Worm (Caenorhabditis elegans) whole organism, L1 larva: ENCODE measurements around the gene mpst-2.

Experiments used
- C04F5.9 ChIP-seq: sonication (generic microtip); optimal IDR thresholded peaks from 2 replicates; lab custom pipeline; 2016; ENCODE audit warnings: missing genetic modification characterization, missing compliant biosample characterization
- C34B4.2 ChIP-seq: sonication (generic microtip); optimal IDR thresholded peaks from 2 replicates; lab custom pipeline; 2017; ENCODE audit warnings: mild to moderate bottlenecking, missing genetic modification characterization, missing compliant biosample characterization
- F16B12.6 ChIP-seq: fragments of 150-350 bp; optimal IDR thresholded peaks from 2 replicates; lab custom pipeline; 2014; ENCODE audit warnings: missing biosample characterization, missing genetic modification characterization
- Y116A8C.19 ChIP-seq: sonication (generic microtip); optimal IDR thresholded peaks from 2 replicates; lab custom pipeline; 2016; ENCODE audit warnings: missing compliant biosample characterization, missing genetic modification characterization, borderline replicate concordance
- ama-1 ChIP-seq: fragments of 150-350 bp; optimal IDR thresholded peaks from 2 replicates; lab custom pipeline; 2014
- ceh-8 ChIP-seq: fragments of 200-800 bp; sonication (Bioruptor generic); optimal IDR thresholded peaks from 2 replicates; lab custom pipeline; 2018; ENCODE audit warnings: mild to moderate bottlenecking, missing genetic modification characterization, moderate library complexity, missing compliant biosample characterization
- dpl-1 ChIP-seq, 3 experiments: fragments of 150-350 bp in 2 of 3; sonication (generic microtip) in 1 of 3; optimal IDR thresholded peaks; 2 replicates each; lab custom pipeline; 2014 to 2017; ENCODE audit warnings: missing biosample characterization in 3 of 3, missing genetic modification characterization in 3 of 3, missing genetic modification reagents in 3 of 3
- efl-1 ChIP-seq, 4 experiments: fragments of 150-350 bp; optimal IDR thresholded peaks in 3 of 4; peaks in 1 of 4; 1 replicate in 1 of 4; 2 replicates in 3 of 4; lab custom pipeline; 2014; ENCODE audit warnings: missing biosample characterization in 2 of 4, missing genetic modification characterization in 2 of 4, missing genetic modification reagents in 2 of 4
- efl-3 ChIP-seq: fragments of 200-800 bp; sonication (Bioruptor generic); optimal IDR thresholded peaks from 2 replicates; lab custom pipeline; 2018; ENCODE audit warnings: mild to moderate bottlenecking, missing genetic modification characterization, missing compliant biosample characterization
- egl-13 ChIP-seq: sonication (generic microtip); optimal IDR thresholded peaks from 2 replicates; lab custom pipeline; 2016; ENCODE audit warnings: missing genotype, missing genetic modification reagents, missing genetic modification characterization, missing compliant biosample characterization
- egl-27 ChIP-seq, 2 experiments: fragments of 150-350 bp in 1 of 2; sonication (generic microtip); optimal IDR thresholded peaks; 3 replicates each; lab custom pipeline; 2017 to 2018; ENCODE audit warnings: missing biosample characterization in 2 of 2, missing genetic modification characterization in 2 of 2, missing genetic modification reagents in 2 of 2
- elt-3 ChIP-seq, 6 experiments: fragments of 150-350 bp in 1 of 6; sonication (generic microtip); optimal IDR thresholded peaks; 2 replicates each; lab custom pipeline; 2017 to 2018; ENCODE audit warnings: missing biosample characterization in 6 of 6, missing genetic modification characterization in 6 of 6, inconsistent platforms in 1 of 6
- ets-5 ChIP-seq: fragments of 200-800 bp; sonication (Bioruptor generic); IDR thresholded peaks from 2 replicates; pipeline ENCODE4 v1.3.6; 2022; ENCODE audit warnings: missing genetic modification characterization, missing compliant biosample characterization
- fkh-4 ChIP-seq: sonication (generic microtip); optimal IDR thresholded peaks from 2 replicates; lab custom pipeline; 2016; ENCODE audit warnings: missing compliant biosample characterization, missing genetic modification characterization, borderline replicate concordance
- fos-1 ChIP-seq: fragments of 150-350 bp; optimal IDR thresholded peaks from 2 replicates; lab custom pipeline; 2014; ENCODE audit warnings: missing biosample characterization, missing genetic modification characterization
- hlh-17 ChIP-seq: fragments of 200-800 bp; sonication (Bioruptor generic); optimal IDR thresholded peaks from 2 replicates; lab custom pipeline; 2018; ENCODE audit warnings: missing genetic modification characterization, mild to moderate bottlenecking, missing compliant biosample characterization, moderate library complexity, borderline replicate concordance
- hlh-4 ChIP-seq: sonication (generic microtip); optimal IDR thresholded peaks from 2 replicates; lab custom pipeline; 2016; ENCODE audit warnings: mild to moderate bottlenecking, missing genetic modification characterization, missing compliant biosample characterization
- hpl-2 ChIP-seq: fragments of 150-350 bp; optimal IDR thresholded peaks from 2 replicates; lab custom pipeline; 2014; ENCODE audit warnings: missing biosample characterization, missing genetic modification reagents, missing genetic modification characterization
- irx-1 ChIP-seq: sonication (generic microtip); optimal IDR thresholded peaks from 2 replicates; lab custom pipeline; 2016; ENCODE audit warnings: missing genetic modification characterization, missing compliant biosample characterization
- isw-1 ChIP-seq: fragments of 200-800 bp; sonication (Bioruptor generic); IDR thresholded peaks from 2 replicates; pipeline ENCODE4 v1.3.6; 2022; ENCODE audit warnings: missing genetic modification characterization, missing compliant biosample characterization
- lin-35 ChIP-seq, 2 experiments: fragments of 150-350 bp; optimal IDR thresholded peaks; 2 replicates each; lab custom pipeline; 2014; ENCODE audit warnings: missing biosample characterization in 2 of 2, missing genetic modification characterization in 2 of 2, missing genetic modification reagents in 2 of 2
- lin-39 ChIP-seq: fragments of 150-350 bp; optimal IDR thresholded peaks from 2 replicates; lab custom pipeline; 2014; ENCODE audit warnings: missing biosample characterization, missing genetic modification reagents, missing genetic modification characterization
- mdl-1 ChIP-seq, 2 experiments: fragments of 150-350 bp; optimal IDR thresholded peaks; 2 replicates each; lab custom pipeline; 2014 to 2017; ENCODE audit warnings: missing biosample characterization in 2 of 2, missing genetic modification characterization in 2 of 2, inconsistent platforms in 1 of 2
- mep-1 ChIP-seq: fragments of 150-350 bp; optimal IDR thresholded peaks from 2 replicates; lab custom pipeline; 2014; ENCODE audit warnings: missing biosample characterization, missing genetic modification characterization
- nhr-11 ChIP-seq: fragments of 150-350 bp; optimal IDR thresholded peaks from 2 replicates; lab custom pipeline; 2014; ENCODE audit warnings: missing biosample characterization, missing genetic modification characterization
- nhr-12 ChIP-seq: sonication (generic microtip); optimal IDR thresholded peaks from 2 replicates; lab custom pipeline; 2017; ENCODE audit warnings: missing biosample characterization, missing genetic modification characterization
- nhr-28 ChIP-seq: fragments of 150-350 bp; optimal IDR thresholded peaks from 2 replicates; lab custom pipeline; 2014; ENCODE audit warnings: missing biosample characterization, missing genetic modification characterization
- nhr-71 ChIP-seq: sonication (generic microtip); optimal IDR thresholded peaks from 2 replicates; lab custom pipeline; 2016; ENCODE audit warnings: mild to moderate bottlenecking, missing genetic modification characterization, moderate library complexity, missing compliant biosample characterization
- nhr-85 ChIP-seq: sonication (generic microtip); peaks from one replicate; lab custom pipeline; 2016; ENCODE audit warnings: missing genetic modification characterization, inconsistent platforms, missing compliant biosample characterization
- nhr-90 ChIP-seq: sonication (generic microtip); optimal IDR thresholded peaks from 2 replicates; lab custom pipeline; 2016; ENCODE audit warnings: mild to moderate bottlenecking, missing genetic modification characterization, missing compliant biosample characterization; ENCODE audit not compliant: poor library complexity
- pax-3 ChIP-seq: fragments of 200-800 bp; sonication (Bioruptor generic); optimal IDR thresholded peaks from 2 replicates; lab custom pipeline; 2018; ENCODE audit warnings: mild to moderate bottlenecking, missing genetic modification characterization, moderate library complexity, missing compliant biosample characterization
- pqm-1 ChIP-seq: sonication (generic microtip); optimal IDR thresholded peaks from 3 replicates; lab custom pipeline; 2017; ENCODE audit warnings: missing biosample characterization, missing genetic modification characterization
- rnt-1 ChIP-seq: sonication (generic microtip); optimal IDR thresholded peaks from 2 replicates; lab custom pipeline; 2016; ENCODE audit warnings: mild to moderate bottlenecking, missing genetic modification characterization, moderate library complexity, missing compliant biosample characterization
- skn-1 ChIP-seq: fragments of 150-350 bp; optimal IDR thresholded peaks from 2 replicates; lab custom pipeline; 2014; ENCODE audit warnings: missing biosample characterization, missing genetic modification characterization
- snu-23 ChIP-seq: sonication (generic microtip); optimal IDR thresholded peaks from 2 replicates; lab custom pipeline; 2016; ENCODE audit warnings: missing genetic modification characterization, missing compliant biosample characterization
- sox-4 ChIP-seq: sonication (generic microtip); optimal IDR thresholded peaks from 2 replicates; lab custom pipeline; 2016; ENCODE audit warnings: missing genetic modification characterization, missing compliant biosample characterization
- sup-37 ChIP-seq: fragments of 200-800 bp; sonication (Bioruptor generic); optimal IDR thresholded peaks from 2 replicates; lab custom pipeline; 2018; ENCODE audit warnings: mild to moderate bottlenecking, missing genetic modification characterization, missing compliant biosample characterization
- swsn-7 ChIP-seq: sonication (generic microtip); optimal IDR thresholded peaks from 2 replicates; lab custom pipeline; 2016; ENCODE audit warnings: missing genetic modification characterization, missing compliant biosample characterization
- tbx-2 ChIP-seq: sonication (generic microtip); optimal IDR thresholded peaks from 2 replicates; lab custom pipeline; 2016; ENCODE audit warnings: missing genetic modification characterization, missing compliant biosample characterization
- unc-130 ChIP-seq: fragments of 150-350 bp; optimal IDR thresholded peaks from 2 replicates; lab custom pipeline; 2017; ENCODE audit warnings: missing biosample characterization, missing genetic modification characterization, inconsistent platforms
- unc-62 ChIP-seq: fragments of 150-350 bp; optimal IDR thresholded peaks from 2 replicates; lab custom pipeline; 2014; ENCODE audit warnings: missing biosample characterization, missing genetic modification reagents, missing genetic modification characterization
- unc-98 ChIP-seq: fragments of 200-800 bp; sonication (Bioruptor generic); IDR thresholded peaks from 2 replicates; pipeline ENCODE4 v1.3.6; 2022; ENCODE audit warnings: missing genetic modification characterization, missing compliant biosample characterization
- vab-15 ChIP-seq: sonication (generic microtip); optimal IDR thresholded peaks from 2 replicates; lab custom pipeline; 2017; ENCODE audit warnings: missing genotype, mild to moderate bottlenecking, missing genetic modification characterization, missing compliant biosample characterization
- xbp-1 ChIP-seq: sonication (generic microtip); optimal IDR thresholded peaks from 2 replicates; lab custom pipeline; 2016; ENCODE audit warnings: missing genetic modification characterization, missing compliant biosample characterization
- ztf-11 ChIP-seq, 2 experiments: sonication (generic microtip); optimal IDR thresholded peaks; 2 replicates each; lab custom pipeline; 2016 to 2017; ENCODE audit warnings: missing genetic modification characterization in 2 of 2, missing biosample characterization in 1 of 2, missing compliant biosample characterization in 1 of 2
- ztf-4 ChIP-seq: fragments of 150-350 bp; optimal IDR thresholded peaks from 2 replicates; lab custom pipeline; 2014; ENCODE audit warnings: missing biosample characterization, missing genetic modification characterization

The mpst-2 gene

ce11 chrV:14930168-14930567 lies 36.9 kb upstream of the mpst-2 start (continued):
- TF ChIP-seq unc-62 (GFP tag; lab: Kevin White, UChicago) (no peak), nhr-28 (tag; lab: Kevin White, UChicago) (no peak), egl-27 (tag; optimal IDR thresholded peaks at IDR 0.05; lab: Kevin White, UChicago) (no peak), efl-3 (GFP tag; lab: Kevin White, UChicago) (no peak), Y116A8C.19 (tag; lab: Kevin White, UChicago) (no peak), mep-1 (tag; lab: Kevin White, UChicago) (peak; percentile 41), unc-98 (GFP tag; lab: Robert Waterston, UW) (no peak), C04F5.9 (tag; lab: Kevin White, UChicago) (no peak), tbx-2 (tag; lab: Kevin White, UChicago) (no peak), C34B4.2 (tag; lab: Kevin White, UChicago) (no peak), skn-1 (tag; lab: Kevin White, UChicago) (no peak), ama-1 (lab: Kevin White, UChicago) (no peak), nhr-71 (tag; lab: Kevin White, UChicago) (no peak), xbp-1 (tag; lab: Kevin White, UChicago) (no peak), rnt-1 (tag; lab: Kevin White, UChicago) (no peak), pax-3 (no peak), nhr-85 (no peak), ceh-8 (no peak), egl-13 (tag; lab: Kevin White, UChicago) (no peak), sox-4 (tag; lab: Kevin White, UChicago) (no peak), mdl-1 (tag; optimal IDR thresholded peaks at IDR 0.05; lab: Kevin White, UChicago) (no peak), hpl-2 (no peak), swsn-7 (tag; lab: Kevin White, UChicago) (no peak), F16B12.6 (tag; lab: Kevin White, UChicago) (no peak), ztf-4 (no peak), ztf-11 (tag; optimal IDR thresholded peaks at IDR 0.05; lab: Kevin White, UChicago) (no peak), nhr-90 (tag; lab: Kevin White, UChicago) (no peak), isw-1 (GFP tag; lab: Robert Waterston, UW) (no peak), efl-1 (optimal IDR thresholded peaks at IDR 0.05; lab: Kevin White, UChicago) (peak in 1 of 2 experiments; percentile 15), efl-1 (GFP tag; optimal IDR thresholded peaks at IDR 0.05 in 1 of 2; lab: Kevin White, UChicago) (peak; percentile 1 to 60), pqm-1 (tag; lab: Kevin White, UChicago) (no peak), lin-39 (tag; lab: Kevin White, UChicago) (no peak), elt-3 (tag; optimal IDR thresholded peaks at IDR 0.05; lab: Kevin White, UChicago) (no peak), irx-1 (tag; lab: Kevin White, UChicago) (no peak), vab-15 (tag; lab: Kevin White, UChicago) (no peak), fkh-4 (no peak), unc-130 (tag; lab: Kevin White, UChicago) (no peak), lin-35 (GFP tag; optimal IDR thresholded peaks at IDR 0.05; lab: Kevin White, UChicago) (no peak), hlh-4 (tag; lab: Kevin White, UChicago) (no peak), snu-23 (no peak)

DNA sequence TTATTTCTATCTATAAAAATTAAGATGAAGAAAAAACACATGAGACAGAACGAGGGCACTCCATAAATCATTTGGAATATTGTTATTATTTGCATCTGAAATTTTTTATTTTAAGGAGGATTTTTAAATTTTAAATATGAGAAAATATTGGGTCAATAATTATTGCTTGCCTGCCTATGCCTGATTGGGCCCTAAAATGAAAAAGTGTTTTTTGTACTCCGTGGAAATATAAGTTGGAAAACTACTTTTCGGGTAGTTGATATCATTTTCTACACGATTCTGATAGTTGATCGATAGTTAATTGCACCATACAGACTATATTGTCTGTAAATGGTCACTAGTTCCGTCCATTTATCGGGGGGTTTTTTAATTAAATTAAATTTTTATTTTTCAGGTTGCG lies 35.0 kb upstream of the mpst-2 start, which contains the start of gene srg-55:
Gene srg-55 (minus strand): TSS at position 101 of the 400 bp plus-strand sequence.
- TF ChIP-seq nhr-12 (no peak), nhr-28 (tag; lab: Kevin White, UChicago) (no peak), nhr-11 (tag; lab: Kevin White, UChicago) (no peak), unc-62 (GFP tag; lab: Kevin White, UChicago) (no peak), fos-1 (no peak), hlh-17 (GFP tag; lab: Kevin White, UChicago) (no peak), ets-5 (GFP tag; lab: Robert Waterston, UW) (no peak), sup-37 (GFP tag; lab: Kevin White, UChicago) (no peak), dpl-1 (GFP tag; optimal IDR thresholded peaks at IDR 0.05; lab: Kevin White, UChicago) (no peak)
